Worm (Caenorhabditis elegans) whole organism, midembryonic: Measurements from ENCODE around the gene srx-19.

ENCODE experiments used
- T22C8.4 ChIP-seq: fragments of 200-800 bp; sonication (Bioruptor generic); IDR thresholded peaks from 2 replicates; pipeline ENCODE4 v1.3.6; 2022; ENCODE audit warnings: missing genetic modification characterization, missing compliant biosample characterization
- cog-1 ChIP-seq: sonication (generic microtip); optimal IDR thresholded peaks from 2 replicates; lab custom pipeline; 2016; ENCODE audit warnings: missing genetic modification characterization, missing compliant biosample characterization
- flt-1 ChIP-seq: fragments of 200-800 bp; sonication (Bioruptor generic); IDR thresholded peaks from 2 replicates; pipeline ENCODE4 v1.3.6; 2022; ENCODE audit warnings: missing genetic modification characterization, missing compliant biosample characterization
- klf-2 ChIP-seq: fragments of 200-800 bp; sonication (Bioruptor generic); conservative IDR thresholded peaks from 2 replicates; pipeline ENCODE4 v1.3.6; 2022; ENCODE audit warnings: missing genetic modification reagents, missing genetic modification characterization, missing compliant biosample characterization
- med-1 ChIP-seq: sonication (generic microtip); optimal IDR thresholded peaks from 2 replicates; lab custom pipeline; 2017; ENCODE audit warnings: missing genetic modification characterization, mild to moderate bottlenecking, missing compliant biosample characterization, antibody characterized with exemption, missing genetic modification reagents; ENCODE audit not compliant: insufficient read depth
- ref-1 ChIP-seq: fragments of 200-800 bp; sonication (Bioruptor generic); conservative IDR thresholded peaks from 2 replicates; pipeline ENCODE4 v1.3.6; 2022; ENCODE audit warnings: missing genetic modification reagents, missing genetic modification characterization, missing compliant biosample characterization
- tab-1 ChIP-seq: fragments of 200-800 bp; sonication (Bioruptor generic); IDR thresholded peaks from 2 replicates; pipeline ENCODE4 v1.3.6; 2022; ENCODE audit warnings: missing genetic modification characterization, missing compliant biosample characterization
- ztf-23 ChIP-seq: fragments of 200-800 bp; sonication (Bioruptor generic); IDR thresholded peaks from 2 replicates; pipeline ENCODE4 v1.3.6; 2022; ENCODE audit warnings: missing genetic modification reagents, missing genetic modification characterization, missing compliant biosample characterization
- ztf-29 ChIP-seq: fragments of 200-800 bp; sonication (Bioruptor generic); IDR thresholded peaks from 2 replicates; pipeline ENCODE4 v1.3.6; 2022; ENCODE audit warnings: missing genetic modification reagents, missing genetic modification characterization, missing compliant biosample characterization

The srx-19 gene

ce11 chrIV:6923070-6923469 lies 50.0 kb downstream of the srx-19 start, which contains the start of gene T22D1.1:
T22D1.1 (plus strand) TSS chrIV:6923370.
- no peak for TF ChIP-seq klf-2 (GFP tag; lab: Robert Waterston, UW)
- no peak for TF ChIP-seq cog-1 (tag; lab: Kevin White, UChicago)
- TF ChIP-seq med-1 (GFP tag; lab: Kevin White, UChicago), result no peak
- no peak for TF ChIP-seq tab-1 (GFP tag; lab: Robert Waterston, UW)
- TF ChIP-seq ztf-23, result no peak
- TF ChIP-seq flt-1 (GFP tag; lab: Robert Waterston, UW), result no peak
- TF ChIP-seq ztf-29 (GFP tag; lab: Robert Waterston, UW), result no peak
- no peak for TF ChIP-seq T22C8.4
- no peak for TF ChIP-seq ref-1 (GFP tag; lab: Robert Waterston, UW)
